Fruit fly (Drosophila melanogaster) whole organism, prepupa: ENCODE data around the gene hbt.

ENCODE experiments used
- CG11762 ChIP-seq: fragments of 200-800 bp; sonication (Bioruptor generic); optimal IDR thresholded peaks from 3 replicates; lab custom pipeline; 2016; ENCODE audit warnings: missing biosample characterization, missing genetic modification characterization; ENCODE audit not compliant: insufficient read depth
- Ets96B ChIP-seq: fragments of 200-800 bp; optimal IDR thresholded peaks from 2 replicates; lab custom pipeline; 2019; ENCODE audit warnings: missing biosample characterization, mild to moderate bottlenecking, missing genetic modification characterization, moderate library complexity

dm6 chr2L:13285791-13286190 lies 45.1 kb downstream of the hbt start:
- no peak for TF ChIP-seq CG11762 (GFP tag; lab: Kevin White, UChicago)
- no peak for TF ChIP-seq Ets96B
